Worm (Caenorhabditis elegans) whole organism, young adult: ENCODE data around the gene dct-15.

Source experiments
- B0019.2 ChIP-seq: fragments of 200-800 bp; sonication (Bioruptor generic); conservative IDR thresholded peaks from 2 replicates; pipeline ENCODE4 v1.3.6; 2022; ENCODE audit warnings: missing genetic modification reagents, missing genetic modification characterization, missing compliant biosample characterization
- C06A6.2 ChIP-seq: fragments of 200-800 bp; sonication (Bioruptor generic); conservative IDR thresholded peaks from 2 replicates; pipeline ENCODE4 v1.3.6; 2022; ENCODE audit warnings: missing genetic modification characterization, missing compliant biosample characterization
- F57A8.1 ChIP-seq: fragments of 200-800 bp; sonication (Bioruptor generic); optimal IDR thresholded peaks from 2 replicates; lab custom pipeline; 2018; ENCODE audit warnings: mild to moderate bottlenecking, missing genetic modification characterization, moderate library complexity, missing compliant biosample characterization
- Y53F4B.3 ChIP-seq: fragments of 200-800 bp; sonication (Bioruptor generic); IDR thresholded peaks from 2 replicates; pipeline ENCODE4 v1.3.6; 2022; ENCODE audit warnings: missing genetic modification reagents, missing genetic modification characterization, missing compliant biosample characterization
- Y95B8A.8 ChIP-seq: fragments of 200-800 bp; sonication (Bioruptor generic); IDR thresholded peaks from 2 replicates; pipeline ENCODE4 v1.3.6; 2022; ENCODE audit warnings: missing genetic modification reagents, missing genetic modification characterization, missing compliant biosample characterization
- ZK185.1 ChIP-seq: sonication (generic microtip); optimal IDR thresholded peaks from 2 replicates; lab custom pipeline; 2016; ENCODE audit warnings: mild to moderate bottlenecking, missing genetic modification characterization, missing compliant biosample characterization; ENCODE audit not compliant: poor library complexity, severe bottlenecking
- akir-1 ChIP-seq: fragments of 200-800 bp; sonication (Bioruptor generic); optimal IDR thresholded peaks from 2 replicates; lab custom pipeline; 2018; ENCODE audit warnings: mild to moderate bottlenecking, missing genetic modification characterization, moderate library complexity, missing compliant biosample characterization
- ceh-79 ChIP-seq: sonication (generic microtip); optimal IDR thresholded peaks from 2 replicates; lab custom pipeline; 2017; ENCODE audit warnings: mild to moderate bottlenecking, missing genetic modification characterization, missing compliant biosample characterization
- hmg-1.2 ChIP-seq: fragments of 200-800 bp; sonication (Bioruptor generic); IDR thresholded peaks from 2 replicates; pipeline ENCODE4 v1.3.6; 2022; ENCODE audit warnings: missing genetic modification reagents, missing genetic modification characterization, missing compliant biosample characterization
- lin-26 ChIP-seq: fragments of 200-800 bp; sonication (Bioruptor generic); IDR thresholded peaks from 2 replicates; pipeline ENCODE4 v1.3.6; 2022; ENCODE audit warnings: missing genetic modification reagents, missing genetic modification characterization, missing compliant biosample characterization
- madf-8 ChIP-seq: fragments of 200-800 bp; sonication (Bioruptor generic); conservative IDR thresholded peaks from 2 replicates; pipeline ENCODE4 v1.3.6; 2022; ENCODE audit warnings: missing genetic modification reagents, missing genetic modification characterization, missing compliant biosample characterization
- nhr-27 ChIP-seq: fragments of 200-800 bp; sonication (Bioruptor generic); optimal IDR thresholded peaks from 2 replicates; lab custom pipeline; 2018; ENCODE audit warnings: mild to moderate bottlenecking, missing genetic modification characterization, moderate library complexity, missing compliant biosample characterization
- nhr-80 ChIP-seq: sonication (generic microtip); optimal IDR thresholded peaks from 2 replicates; lab custom pipeline; 2016; ENCODE audit warnings: missing genetic modification characterization, missing compliant biosample characterization
- rpc-1 ChIP-seq, 2 experiments: fragments of 150-350 bp in 1 of 2; sonication (generic microtip) in 1 of 2; optimal IDR thresholded peaks; 2 replicates each; lab custom pipeline; 2014 to 2018; ENCODE audit warnings: missing biosample characterization in 1 of 2, missing genetic modification characterization in 1 of 2, missing genetic modification reagents in 1 of 2, missing genotype in 1 of 2
- sea-2 ChIP-seq: fragments of 200-800 bp; sonication (Bioruptor generic); IDR thresholded peaks from 2 replicates; pipeline ENCODE4 v1.3.6; 2022; ENCODE audit warnings: missing genetic modification characterization, missing compliant biosample characterization
- snpc-4 ChIP-seq, 5 experiments: fragments of 150-350 bp in 1 of 5; sonication (generic microtip) in 4 of 5; optimal IDR thresholded peaks; 2 replicates each; lab custom pipeline; 2014 to 2018; ENCODE audit warnings: missing genetic modification characterization in 5 of 5, missing biosample characterization in 3 of 5, antibody characterized with exemption in 2 of 5, mild to moderate bottlenecking in 2 of 5, missing compliant biosample characterization in 2 of 5, missing genotype in 2 of 5, moderate library complexity in 2 of 5, missing genetic modification reagents in 1 of 5
- sptf-2 ChIP-seq: fragments of 200-800 bp; sonication (Bioruptor generic); optimal IDR thresholded peaks from 2 replicates; lab custom pipeline; 2018; ENCODE audit warnings: mild to moderate bottlenecking, missing genetic modification characterization, missing compliant biosample characterization
- tlf-1 ChIP-seq: fragments of 200-800 bp; sonication (Bioruptor generic); optimal IDR thresholded peaks from 2 replicates; lab custom pipeline; 2018; ENCODE audit warnings: mild to moderate bottlenecking, missing genetic modification characterization, missing compliant biosample characterization
- ztf-26 ChIP-seq: sonication (generic microtip); optimal IDR thresholded peaks from 2 replicates; lab custom pipeline; 2017; ENCODE audit warnings: missing genetic modification characterization, missing compliant biosample characterization
- ztf-28 ChIP-seq: fragments of 200-800 bp; sonication (Bioruptor generic); IDR thresholded peaks from 2 replicates; pipeline ENCODE4 v1.3.6; 2022; ENCODE audit warnings: missing genetic modification reagents, missing genetic modification characterization, missing compliant biosample characterization

Gene dct-15

DNA sequence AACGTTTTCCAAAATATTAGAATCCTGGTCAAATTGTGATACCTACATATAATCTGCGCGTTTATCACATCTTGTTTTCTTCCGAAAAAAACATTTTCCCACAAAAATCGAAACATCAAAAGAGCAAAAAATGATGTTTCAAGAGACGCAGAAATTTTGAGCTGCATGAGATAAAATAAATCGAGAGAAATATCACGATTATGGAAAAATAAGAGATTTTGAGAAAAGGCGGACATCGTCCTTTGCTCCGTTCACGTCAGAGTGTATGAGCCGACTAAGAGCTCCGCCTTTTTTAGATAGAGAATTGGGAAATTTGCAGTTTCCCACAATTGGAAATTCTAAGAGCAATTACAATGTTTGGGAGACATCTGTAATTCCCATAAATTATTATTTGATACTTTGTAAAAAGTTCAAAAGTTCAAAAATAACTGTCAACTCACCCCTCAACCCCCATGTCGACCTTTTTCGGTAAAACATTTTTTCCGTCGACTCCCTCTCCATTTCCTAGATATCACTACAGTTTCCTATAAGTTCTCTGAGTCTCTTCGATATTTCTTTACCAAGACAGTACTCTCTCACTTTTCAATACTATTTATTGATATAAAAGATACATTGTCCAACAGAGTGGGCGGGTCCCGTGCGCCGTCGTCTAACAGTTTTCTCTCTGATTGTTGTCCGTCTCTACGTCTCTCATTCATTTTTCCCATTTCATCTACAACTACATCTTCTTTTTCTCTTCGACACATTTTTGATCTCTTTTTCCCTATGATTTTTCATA is 53.7 kb downstream of the dct-15 start:
- TF ChIP-seq snpc-4 (GFP tag; optimal IDR thresholded peaks at IDR 0.05; lab: Kevin White, UChicago) (no peak), snpc-4 (tag; optimal IDR thresholded peaks at IDR 0.05; lab: Kevin White, UChicago) (peak in 1 of 4 experiments; percentile 13), ceh-79 (tag; lab: Kevin White, UChicago) (no peak), ZK185.1 (tag; lab: Kevin White, UChicago) (no peak), tlf-1 (no peak), ztf-26 (tag; lab: Kevin White, UChicago) (no peak), akir-1 (no peak), F57A8.1 (GFP tag; lab: Kevin White, UChicago) (no peak), ztf-28 (GFP tag; lab: Robert Waterston, UW) (no peak), madf-8 (GFP tag; lab: Robert Waterston, UW) (no peak), B0019.2 (GFP tag; lab: Robert Waterston, UW) (no peak), hmg-1.2 (GFP tag; lab: Robert Waterston, UW) (peak; percentile 67; the same call in 1 of the 2 replicates), Y53F4B.3 (GFP tag; lab: Robert Waterston, UW) (no peak), nhr-80 (tag; lab: Kevin White, UChicago) (peak; percentile 81), lin-26 (no peak), C06A6.2 (GFP tag; lab: Robert Waterston, UW) (no peak), sptf-2 (no peak), rpc-1 (optimal IDR thresholded peaks at IDR 0.05; lab: Kevin White, UChicago) (no peak), rpc-1 (tag; optimal IDR thresholded peaks at IDR 0.05; lab: Kevin White, UChicago) (no peak), Y95B8A.8 (no peak), sea-2 (GFP tag; lab: Robert Waterston, UW) (no peak), nhr-27 (tag; lab: Kevin White, UChicago) (no peak)
